Worm (Caenorhabditis elegans) whole organism, midembryonic: ENCODE measurements around the gene fbxa-55.

Experiments
- cog-1 ChIP-seq: sonication (generic microtip); optimal IDR thresholded peaks from 2 replicates; lab custom pipeline; 2016; ENCODE audit warnings: missing genetic modification characterization, missing compliant biosample characterization
- flt-1 ChIP-seq: fragments of 200-800 bp; sonication (Bioruptor generic); IDR thresholded peaks from 2 replicates; pipeline ENCODE4 v1.3.6; 2022; ENCODE audit warnings: missing genetic modification characterization, missing compliant biosample characterization
- ztf-29 ChIP-seq: fragments of 200-800 bp; sonication (Bioruptor generic); IDR thresholded peaks from 2 replicates; pipeline ENCODE4 v1.3.6; 2022; ENCODE audit warnings: missing genetic modification reagents, missing genetic modification characterization, missing compliant biosample characterization

ce11 chrIII:901600-902250, 34.2 kb downstream of the fbxa-55 start:
- TF ChIP-seq ztf-29 (GFP tag; lab: Robert Waterston, UW) (no peak), flt-1 (GFP tag; lab: Robert Waterston, UW) (no peak), cog-1 (tag; lab: Kevin White, UChicago) (no peak)
